Worm (Caenorhabditis elegans) whole organism, late embryonic: ENCODE measurements around the gene clec-150.

Source experiments
- ama-1 ChIP-seq: fragments of 150-350 bp; optimal IDR thresholded peaks from 2 replicates; lab custom pipeline; 2014
- pax-1 ChIP-seq: fragments of 150-350 bp; optimal IDR thresholded peaks from 2 replicates; lab custom pipeline; 2014; ENCODE audit warnings: missing biosample characterization, missing genetic modification characterization
- pha-4 ChIP-seq: fragments of 150-350 bp; optimal IDR thresholded peaks from 2 replicates; lab custom pipeline; 2018; ENCODE audit warnings: missing biosample characterization, missing genetic modification reagents, missing genetic modification characterization
- unc-3 ChIP-seq, 2 experiments: fragments of 200-800 bp in 1 of 2; sonication (Bioruptor generic) in 1 of 2; sonication (generic microtip) in 1 of 2; conservative IDR thresholded peaks in 1 of 2; optimal IDR thresholded peaks in 1 of 2; 2 replicates each; pipeline versions ENCODE4 v1.3.6 to Lab custom; 2016 to 2022; ENCODE audit warnings: missing compliant biosample characterization in 2 of 2, missing genetic modification characterization in 2 of 2, missing genetic modification reagents in 1 of 2

ce11 chrIII:970928-971327, 31.6 kb upstream of the clec-150 start:
- TF ChIP-seq ama-1 (no peak), pha-4 (tag; lab: Kevin White, UChicago) (no peak), unc-3 (GFP tag; conservative IDR thresholded peaks at IDR 0.05; lab: Robert Waterston, UW) (no peak), unc-3 (tag; optimal IDR thresholded peaks at IDR 0.05; lab: Kevin White, UChicago) (no peak), pax-1 (tag; lab: Kevin White, UChicago) (no peak)
